Fruit fly (Drosophila melanogaster): ENCODE data around the gene Nepl18.

- TF ChIP-seq Myc (optimal IDR thresholded peaks at IDR 0.05) (no peak), psq (optimal IDR thresholded peaks at IDR 0.05) (no peak), ttk (optimal IDR thresholded peaks at IDR 0.05) (no peak)
These were observed 17.2 kb upstream of the Nepl18 start for dm6 chr3R:28858241-28858647.
